Worm (Caenorhabditis elegans) whole organism, late embryonic: ENCODE results near the gene F18A1.1.

Source experiments
- dmd-4 ChIP-seq: sonication (generic microtip); optimal IDR thresholded peaks from 2 replicates; lab custom pipeline; 2016; ENCODE audit warnings: borderline replicate concordance, missing genetic modification characterization, missing compliant biosample characterization
- elt-2 ChIP-seq: sonication (generic microtip); optimal IDR thresholded peaks from 2 replicates; lab custom pipeline; 2016; ENCODE audit warnings: missing genetic modification reagents, missing genetic modification characterization, missing compliant biosample characterization
- fkh-10 ChIP-seq: fragments of 150-350 bp; optimal IDR thresholded peaks from 2 replicates; lab custom pipeline; 2014; ENCODE audit warnings: missing biosample characterization, missing genetic modification reagents, missing genetic modification characterization
- nfya-1 ChIP-seq: sonication (generic microtip); optimal IDR thresholded peaks from 2 replicates; lab custom pipeline; 2017; ENCODE audit warnings: missing genetic modification characterization, mild to moderate bottlenecking, missing compliant biosample characterization, antibody characterized with exemption, moderate library complexity
- pha-4 ChIP-seq: fragments of 150-350 bp; optimal IDR thresholded peaks from 2 replicates; lab custom pipeline; 2018; ENCODE audit warnings: missing biosample characterization, missing genetic modification reagents, missing genetic modification characterization
- pqm-1 ChIP-seq: sonication (generic microtip); optimal IDR thresholded peaks from 2 replicates; lab custom pipeline; 2016; ENCODE audit warnings: missing genetic modification characterization, missing compliant biosample characterization
- unc-3 ChIP-seq, 2 experiments: fragments of 200-800 bp in 1 of 2; sonication (Bioruptor generic) in 1 of 2; sonication (generic microtip) in 1 of 2; conservative IDR thresholded peaks in 1 of 2; optimal IDR thresholded peaks in 1 of 2; 2 replicates each; pipeline versions ENCODE4 v1.3.6 to Lab custom; 2016 to 2022; ENCODE audit warnings: missing compliant biosample characterization in 2 of 2, missing genetic modification characterization in 2 of 2, missing genetic modification reagents in 1 of 2

- TF ChIP-seq elt-2 (tag; lab: Kevin White, UChicago) (no peak), dmd-4 (tag; lab: Kevin White, UChicago) (no peak), pqm-1 (tag; lab: Kevin White, UChicago) (peak; percentile 2), pha-4 (tag; lab: Kevin White, UChicago) (no peak), fkh-10 (GFP tag; lab: Kevin White, UChicago) (no peak), nfya-1 (tag; lab: Kevin White, UChicago) (peak; percentile 67), unc-3 (GFP tag; conservative IDR thresholded peaks at IDR 0.05; lab: Robert Waterston, UW) (no peak), unc-3 (tag; optimal IDR thresholded peaks at IDR 0.05; lab: Kevin White, UChicago) (peak; percentile 5)
Measured at ce11 chrII:7642016-7642653, 42.6 kb upstream of the F18A1.1 start.
